Worm (Caenorhabditis elegans) whole organism, L1 larva: ENCODE measurements around the gene sup-36.
A peak's percentile ranks its signal among the peaks of the same experiment; 100 is the strongest.

Experiments used
- C04F5.9 ChIP-seq: sonication (generic microtip); optimal IDR thresholded peaks from 2 replicates; lab custom pipeline; 2016; ENCODE audit warnings: missing genetic modification characterization, missing compliant biosample characterization
- C34B4.2 ChIP-seq: sonication (generic microtip); optimal IDR thresholded peaks from 2 replicates; lab custom pipeline; 2017; ENCODE audit warnings: mild to moderate bottlenecking, missing genetic modification characterization, missing compliant biosample characterization
- aha-1 ChIP-seq: fragments of 150-350 bp; optimal IDR thresholded peaks from 2 replicates; lab custom pipeline; 2014; ENCODE audit warnings: missing biosample characterization, missing genetic modification characterization
- aly-2 ChIP-seq: fragments of 150-350 bp; optimal IDR thresholded peaks from 2 replicates; lab custom pipeline; 2014; ENCODE audit warnings: missing biosample characterization, missing genetic modification characterization
- ama-1 ChIP-seq: fragments of 150-350 bp; optimal IDR thresholded peaks from 2 replicates; lab custom pipeline; 2014
- blmp-1 ChIP-seq: fragments of 150-350 bp; optimal IDR thresholded peaks from 2 replicates; lab custom pipeline; 2014; ENCODE audit warnings: missing biosample characterization, missing genetic modification characterization
- ceh-82 ChIP-seq, 3 experiments: fragments of 150-350 bp in 1 of 3; sonication (generic microtip) in 2 of 3; optimal IDR thresholded peaks; 2 replicates each; lab custom pipeline; 2014 to 2017; ENCODE audit warnings: missing biosample characterization in 3 of 3, missing genetic modification characterization in 3 of 3
- ceh-90 ChIP-seq: sonication (generic microtip); optimal IDR thresholded peaks from 2 replicates; lab custom pipeline; 2016; ENCODE audit warnings: missing genetic modification characterization, missing compliant biosample characterization
- efl-1 ChIP-seq, 4 experiments: fragments of 150-350 bp; optimal IDR thresholded peaks in 3 of 4; peaks in 1 of 4; 1 replicate in 1 of 4; 2 replicates in 3 of 4; lab custom pipeline; 2014; ENCODE audit warnings: missing biosample characterization in 2 of 4, missing genetic modification characterization in 2 of 4, missing genetic modification reagents in 2 of 4
- efl-3 ChIP-seq: fragments of 200-800 bp; sonication (Bioruptor generic); optimal IDR thresholded peaks from 2 replicates; lab custom pipeline; 2018; ENCODE audit warnings: mild to moderate bottlenecking, missing genetic modification characterization, missing compliant biosample characterization
- egl-13 ChIP-seq: sonication (generic microtip); optimal IDR thresholded peaks from 2 replicates; lab custom pipeline; 2016; ENCODE audit warnings: missing genotype, missing genetic modification reagents, missing genetic modification characterization, missing compliant biosample characterization
- elt-2 ChIP-seq: sonication (generic microtip); optimal IDR thresholded peaks from 2 replicates; lab custom pipeline; 2016; ENCODE audit warnings: missing genetic modification characterization, mild to moderate bottlenecking, inconsistent platforms, missing compliant biosample characterization, missing genetic modification reagents
- elt-3 ChIP-seq, 6 experiments: fragments of 150-350 bp in 1 of 6; sonication (generic microtip); optimal IDR thresholded peaks; 2 replicates each; lab custom pipeline; 2017 to 2018; ENCODE audit warnings: missing biosample characterization in 6 of 6, missing genetic modification characterization in 6 of 6, inconsistent platforms in 1 of 6
- fkh-10 ChIP-seq: sonication (generic microtip); optimal IDR thresholded peaks from 2 replicates; lab custom pipeline; 2017; ENCODE audit warnings: missing biosample characterization, missing genetic modification reagents, missing genetic modification characterization
- fkh-8 ChIP-seq: sonication (generic microtip); optimal IDR thresholded peaks from 2 replicates; lab custom pipeline; 2016; ENCODE audit warnings: mild to moderate bottlenecking, missing genetic modification characterization, missing compliant biosample characterization
- fos-1 ChIP-seq: fragments of 150-350 bp; optimal IDR thresholded peaks from 2 replicates; lab custom pipeline; 2014; ENCODE audit warnings: missing biosample characterization, missing genetic modification characterization
- hlh-17 ChIP-seq: fragments of 200-800 bp; sonication (Bioruptor generic); optimal IDR thresholded peaks from 2 replicates; lab custom pipeline; 2018; ENCODE audit warnings: missing genetic modification characterization, mild to moderate bottlenecking, missing compliant biosample characterization, moderate library complexity, borderline replicate concordance
- hlh-4 ChIP-seq: sonication (generic microtip); optimal IDR thresholded peaks from 2 replicates; lab custom pipeline; 2016; ENCODE audit warnings: mild to moderate bottlenecking, missing genetic modification characterization, missing compliant biosample characterization
- hpl-2 ChIP-seq: fragments of 150-350 bp; optimal IDR thresholded peaks from 2 replicates; lab custom pipeline; 2014; ENCODE audit warnings: missing biosample characterization, missing genetic modification reagents, missing genetic modification characterization
- jun-1 ChIP-seq: fragments of 150-350 bp; optimal IDR thresholded peaks from 2 replicates; lab custom pipeline; 2014; ENCODE audit warnings: missing biosample characterization, missing genetic modification reagents, missing genetic modification characterization
- lin-13 ChIP-seq: fragments of 150-350 bp; optimal IDR thresholded peaks from 2 replicates; lab custom pipeline; 2014; ENCODE audit warnings: missing biosample characterization, missing genetic modification reagents, missing genetic modification characterization
- lin-14 ChIP-seq: fragments of 200-800 bp; sonication (Bioruptor generic); optimal IDR thresholded peaks from 2 replicates; lab custom pipeline; 2018; ENCODE audit warnings: mild to moderate bottlenecking, missing genetic modification characterization, moderate library complexity, missing compliant biosample characterization
- lsy-2 ChIP-seq, 2 experiments: fragments of 150-350 bp; optimal IDR thresholded peaks; 2 replicates each; lab custom pipeline; 2014; ENCODE audit warnings: missing biosample characterization in 2 of 2, missing genetic modification characterization in 2 of 2
- mab-9 ChIP-seq: fragments of 200-800 bp; sonication (Bioruptor generic); IDR thresholded peaks from 2 replicates; pipeline ENCODE4 v1.3.6; 2022; ENCODE audit warnings: missing genetic modification reagents, missing genetic modification characterization, missing compliant biosample characterization
- mef-2 ChIP-seq: fragments of 150-350 bp; optimal IDR thresholded peaks from 2 replicates; lab custom pipeline; 2014; ENCODE audit warnings: missing biosample characterization, missing genetic modification characterization
- mep-1 ChIP-seq: fragments of 150-350 bp; optimal IDR thresholded peaks from 2 replicates; lab custom pipeline; 2014; ENCODE audit warnings: missing biosample characterization, missing genetic modification characterization
- nhr-11 ChIP-seq: fragments of 150-350 bp; optimal IDR thresholded peaks from 2 replicates; lab custom pipeline; 2014; ENCODE audit warnings: missing biosample characterization, missing genetic modification characterization
- nhr-12 ChIP-seq: sonication (generic microtip); optimal IDR thresholded peaks from 2 replicates; lab custom pipeline; 2017; ENCODE audit warnings: missing biosample characterization, missing genetic modification characterization
- nhr-76 ChIP-seq: sonication (generic microtip); optimal IDR thresholded peaks from 2 replicates; lab custom pipeline; 2017; ENCODE audit warnings: missing biosample characterization, missing genetic modification characterization
- nhr-90 ChIP-seq: sonication (generic microtip); optimal IDR thresholded peaks from 2 replicates; lab custom pipeline; 2016; ENCODE audit warnings: mild to moderate bottlenecking, missing genetic modification characterization, missing compliant biosample characterization; ENCODE audit not compliant: poor library complexity
- pag-3 ChIP-seq: sonication (generic microtip); optimal IDR thresholded peaks from 2 replicates; lab custom pipeline; 2017; ENCODE audit warnings: missing genetic modification characterization, mild to moderate bottlenecking, missing compliant biosample characterization, antibody characterized with exemption, borderline replicate concordance; ENCODE audit not compliant: insufficient read depth
- snu-23 ChIP-seq: sonication (generic microtip); optimal IDR thresholded peaks from 2 replicates; lab custom pipeline; 2016; ENCODE audit warnings: missing genetic modification characterization, missing compliant biosample characterization
- sptf-1 ChIP-seq: fragments of 150-350 bp; optimal IDR thresholded peaks from 2 replicates; lab custom pipeline; 2014; ENCODE audit warnings: missing biosample characterization, missing genetic modification characterization
- sup-37 ChIP-seq: fragments of 200-800 bp; sonication (Bioruptor generic); optimal IDR thresholded peaks from 2 replicates; lab custom pipeline; 2018; ENCODE audit warnings: mild to moderate bottlenecking, missing genetic modification characterization, missing compliant biosample characterization
- swsn-7 ChIP-seq: sonication (generic microtip); optimal IDR thresholded peaks from 2 replicates; lab custom pipeline; 2016; ENCODE audit warnings: missing genetic modification characterization, missing compliant biosample characterization
- tbx-2 ChIP-seq: sonication (generic microtip); optimal IDR thresholded peaks from 2 replicates; lab custom pipeline; 2016; ENCODE audit warnings: missing genetic modification characterization, missing compliant biosample characterization
- tlp-1 ChIP-seq: fragments of 150-350 bp; optimal IDR thresholded peaks from 2 replicates; lab custom pipeline; 2014; ENCODE audit warnings: missing biosample characterization, missing genetic modification characterization
- unc-62 ChIP-seq: fragments of 150-350 bp; optimal IDR thresholded peaks from 2 replicates; lab custom pipeline; 2014; ENCODE audit warnings: missing biosample characterization, missing genetic modification reagents, missing genetic modification characterization
- unc-98 ChIP-seq: fragments of 200-800 bp; sonication (Bioruptor generic); IDR thresholded peaks from 2 replicates; pipeline ENCODE4 v1.3.6; 2022; ENCODE audit warnings: missing genetic modification characterization, missing compliant biosample characterization
- zag-1 ChIP-seq: fragments of 150-350 bp; optimal IDR thresholded peaks from 2 replicates; lab custom pipeline; 2014; ENCODE audit warnings: missing biosample characterization, missing genetic modification characterization
- zip-4 ChIP-seq: fragments of 200-800 bp; sonication (Bioruptor generic); optimal IDR thresholded peaks from 2 replicates; lab custom pipeline; 2018; ENCODE audit warnings: mild to moderate bottlenecking, missing genetic modification characterization, moderate library complexity, missing compliant biosample characterization
- ztf-4 ChIP-seq: fragments of 150-350 bp; optimal IDR thresholded peaks from 2 replicates; lab custom pipeline; 2014; ENCODE audit warnings: missing biosample characterization, missing genetic modification characterization

Gene sup-36

DNA sequence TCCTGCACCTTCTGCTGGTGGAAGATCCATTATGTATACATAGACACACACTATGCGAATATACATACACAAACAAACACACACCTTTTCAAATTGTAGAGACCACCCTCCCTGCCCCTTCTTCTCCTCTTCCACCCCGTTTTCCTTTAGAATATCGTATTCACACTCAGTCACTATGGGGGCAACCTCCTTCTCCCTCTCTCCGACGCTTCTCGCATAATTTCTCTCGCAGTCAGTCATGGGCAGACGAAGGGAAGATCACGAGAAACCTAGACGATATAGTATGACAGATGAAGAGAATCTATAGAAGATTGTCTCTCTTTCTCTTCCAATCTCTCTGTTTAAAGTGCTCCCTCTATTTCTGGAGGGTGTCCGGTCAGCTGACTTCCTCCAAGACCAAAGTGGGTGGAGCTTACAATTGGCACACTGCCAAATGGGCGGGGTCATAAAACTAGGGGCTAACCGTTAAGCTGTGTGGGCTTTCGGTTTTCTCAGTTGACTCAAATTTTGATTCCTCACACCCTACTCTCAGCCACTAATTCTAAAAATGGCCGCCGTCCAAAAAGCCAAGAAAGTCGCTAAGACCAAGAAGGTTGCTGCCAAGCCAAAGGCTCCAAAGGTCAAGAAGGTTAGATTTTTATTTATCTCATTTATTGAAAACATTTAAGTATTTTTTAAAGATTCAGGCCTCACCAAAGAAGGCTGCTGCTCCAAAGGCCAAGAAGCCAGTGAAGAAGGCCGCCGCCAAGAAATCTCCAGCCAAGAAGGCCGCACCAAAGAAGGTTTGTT lies 44.6 kb downstream of the sup-36 start, which contains the start of gene hil-7 (continued):
- no peak for TF ChIP-seq fkh-10 (GFP tag; lab: Kevin White, UChicago)
- no peak for TF ChIP-seq tlp-1
- TF ChIP-seq ama-1 (lab: Kevin White, UChicago): no peak
- peak; percentile 39 for TF ChIP-seq nhr-90 (tag; lab: Kevin White, UChicago)
- TF ChIP-seq jun-1 (tag; lab: Kevin White, UChicago): peak; percentile 53
- peak; percentile 93 for TF ChIP-seq lin-14 (GFP tag; lab: Kevin White, UChicago)
- no peak for TF ChIP-seq C34B4.2 (tag; lab: Kevin White, UChicago)
- peak; percentile 77 for TF ChIP-seq snu-23 (GFP tag; lab: Kevin White, UChicago)
- no peak for TF ChIP-seq ceh-90 (tag; lab: Kevin White, UChicago)
- peak; percentile 75 to 78 for TF ChIP-seq efl-1 (optimal IDR thresholded peaks at IDR 0.05; lab: Kevin White, UChicago)
- TF ChIP-seq efl-1 (GFP tag; optimal IDR thresholded peaks at IDR 0.05 in 1 of 2; lab: Kevin White, UChicago): peak; percentile 57 to 94
- no peak for TF ChIP-seq sup-37 (GFP tag; lab: Kevin White, UChicago)
- no peak for TF ChIP-seq nhr-12 (tag; lab: Kevin White, UChicago)
- TF ChIP-seq nhr-11 (tag; lab: Kevin White, UChicago): peak; percentile 45
- TF ChIP-seq swsn-7: peak; percentile 76
- TF ChIP-seq elt-2 (tag; lab: Kevin White, UChicago): no peak
- TF ChIP-seq lin-13 (GFP tag; lab: Kevin White, UChicago): peak; percentile 77
- no peak for TF ChIP-seq hpl-2 (GFP tag; lab: Kevin White, UChicago)
- peak; percentile 40 for TF ChIP-seq ztf-4 (tag; lab: Kevin White, UChicago)
- TF ChIP-seq sptf-1 (tag; lab: Kevin White, UChicago): no peak
- TF ChIP-seq pag-3 (tag; lab: Kevin White, UChicago): no peak
- no peak for TF ChIP-seq aly-2 (tag; lab: Kevin White, UChicago)
- no peak for TF ChIP-seq hlh-4 (tag; lab: Kevin White, UChicago)
- peak; percentile 44 for TF ChIP-seq egl-13 (tag; lab: Kevin White, UChicago)
- no peak for TF ChIP-seq nhr-76
- TF ChIP-seq hlh-17 (GFP tag; lab: Kevin White, UChicago): no peak
- peak; percentile 76 to 88 for TF ChIP-seq lsy-2 (tag; optimal IDR thresholded peaks at IDR 0.05; lab: Kevin White, UChicago)
- no peak for TF ChIP-seq elt-3 (tag; optimal IDR thresholded peaks at IDR 0.05; lab: Kevin White, UChicago)
- no peak for TF ChIP-seq efl-3
- TF ChIP-seq mef-2: peak; percentile 52
- TF ChIP-seq unc-62 (GFP tag; lab: Kevin White, UChicago): no peak
- no peak for TF ChIP-seq ceh-82 (tag; optimal IDR thresholded peaks at IDR 0.05; lab: Kevin White, UChicago)
- no peak for TF ChIP-seq zag-1
- 0 out of 2 replicates have a peak, but pooled peaks have one; percentile 28 for TF ChIP-seq mab-9 (GFP tag; lab: Robert Waterston, UW)
- TF ChIP-seq fkh-8 (tag; lab: Kevin White, UChicago): peak; percentile 68
- peak; percentile 88 for TF ChIP-seq tbx-2 (tag; lab: Kevin White, UChicago)
- TF ChIP-seq C04F5.9 (tag; lab: Kevin White, UChicago): peak; percentile 2
- no peak for TF ChIP-seq aha-1 (tag; lab: Kevin White, UChicago)
- peak; percentile 90 for TF ChIP-seq mep-1 (tag; lab: Kevin White, UChicago)
- TF ChIP-seq unc-98 (GFP tag; lab: Robert Waterston, UW): 0 out of 2 replicates have a peak, but pooled peaks have one; percentile 35
- TF ChIP-seq fos-1 (tag; lab: Kevin White, UChicago): peak; percentile 1

ce11 chrIV:6646905-6647304 lies 45.4 kb downstream of the sup-36 start:
- peak; percentile 3 for TF ChIP-seq blmp-1 (tag; lab: Kevin White, UChicago)
- TF ChIP-seq zip-4 (GFP tag; lab: Kevin White, UChicago): no peak
